Fruit fly (Drosophila melanogaster) whole organism, adult: Measurements from ENCODE around the gene TrxT.

Source experiments
- CG14711 ChIP-seq: fragments of 200-800 bp; sonication (Bioruptor generic); optimal IDR thresholded peaks from 2 replicates; lab custom pipeline; 2018; ENCODE audit warnings: missing biosample characterization, mild to moderate bottlenecking, missing genetic modification characterization, moderate library complexity
- CG1620 ChIP-seq: fragments of 200-800 bp; sonication (Bioruptor generic); optimal IDR thresholded peaks from 2 replicates; lab custom pipeline; 2016; ENCODE audit warnings: missing biosample characterization, missing genetic modification characterization
- CG5204 ChIP-seq: fragments of 200-800 bp; sonication (Bioruptor generic); optimal IDR thresholded peaks from 2 replicates; lab custom pipeline; 2016; ENCODE audit warnings: missing biosample characterization, missing genetic modification characterization
- bab1 ChIP-seq: fragments of 200-800 bp; sonication (Bioruptor generic); optimal IDR thresholded peaks from 3 replicates; lab custom pipeline; 2019; ENCODE audit warnings: missing biosample characterization, mild to moderate bottlenecking, missing genetic modification characterization, moderate library complexity
- cnc ChIP-seq, 2 experiments: fragments of >200 bp; optimal IDR thresholded peaks; 2 replicates each; lab custom pipeline; 2017
- kay ChIP-seq: fragments of 200-800 bp; sonication (Bioruptor generic); peaks from one replicate; lab custom pipeline; 2016; ENCODE audit warnings: missing biosample characterization, missing genetic modification characterization, borderline replicate concordance
- toe ChIP-seq: fragments of 200-800 bp; sonication (Bioruptor generic); optimal IDR thresholded peaks from 2 replicates; lab custom pipeline; 2016; ENCODE audit warnings: missing biosample characterization, missing genetic modification characterization

DNA sequence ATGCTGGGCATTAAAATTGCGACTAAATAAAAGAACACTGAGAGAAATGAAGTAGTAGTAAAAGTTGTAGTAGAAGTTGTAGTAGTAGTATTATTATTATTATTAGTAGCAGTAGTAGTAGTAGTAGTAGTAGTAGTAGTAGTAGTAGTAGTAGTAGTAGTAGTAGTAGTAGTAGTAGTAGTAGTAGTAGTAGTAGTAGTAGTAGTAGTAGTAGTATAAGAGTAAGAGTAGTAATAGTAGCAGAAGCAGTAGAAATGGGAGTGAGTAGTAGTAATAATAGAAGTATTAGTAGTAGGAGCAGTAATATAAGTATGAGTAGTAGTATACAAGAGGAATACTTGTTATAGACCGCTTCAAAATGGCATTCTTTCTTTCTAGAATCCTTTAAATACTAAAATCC lies 11.7 kb downstream of the TrxT start:
- TF ChIP-seq kay (GFP tag; lab: Kevin White, UChicago) (no peak), cnc (optimal IDR thresholded peaks at IDR 0.05; lab: Kevin White, UChicago) (no peak), bab1 (GFP tag; lab: Kevin White, UChicago) (no peak), CG1620 (GFP tag; lab: Kevin White, UChicago) (no peak), CG14711 (no peak), toe (GFP tag; lab: Kevin White, UChicago) (no peak), CG5204 (no peak)
